Worm (Caenorhabditis elegans) whole organism, mixed stage, embryonic: ENCODE data around the gene C35C5.10.

Experiments
- ceh-83 ChIP-seq: fragments of 200-800 bp; sonication (Bioruptor generic); optimal IDR thresholded peaks from 2 replicates; lab custom pipeline; 2018; ENCODE audit warnings: mild to moderate bottlenecking, missing genetic modification characterization, missing compliant biosample characterization
- nhr-237 ChIP-seq: fragments of 150-350 bp; optimal IDR thresholded peaks from 2 replicates; lab custom pipeline; 2014; ENCODE audit warnings: missing biosample characterization, missing genetic modification characterization
- sem-2 ChIP-seq: fragments of 200-800 bp; sonication (Bioruptor generic); optimal IDR thresholded peaks from 2 replicates; lab custom pipeline; 2018; ENCODE audit warnings: mild to moderate bottlenecking, missing genetic modification characterization, missing compliant biosample characterization
- unc-39 ChIP-seq: fragments of 150-350 bp; optimal IDR thresholded peaks from 2 replicates; lab custom pipeline; 2014; ENCODE audit warnings: missing biosample characterization, missing genetic modification characterization
- zip-8 ChIP-seq: fragments of 150-350 bp; optimal IDR thresholded peaks from 2 replicates; lab custom pipeline; 2014; ENCODE audit warnings: missing biosample characterization, missing genetic modification characterization

- TF ChIP-seq unc-39 (no peak), zip-8 (tag; lab: Kevin White, UChicago) (no peak), nhr-237 (no peak), ceh-83 (no peak), sem-2 (no peak)
These were observed 35.6 kb downstream of the C35C5.10 start, which contains the start of gene F52D10.2 for ce11 chrX:11591620-11592019.
